Worm (Caenorhabditis elegans) whole organism, dauer: ENCODE results near the gene Y116A8A.4.

Experiments used
- unc-62 ChIP-seq: sonication (generic microtip); optimal IDR thresholded peaks from 2 replicates; lab custom pipeline; 2017; ENCODE audit warnings: missing biosample characterization, missing genetic modification reagents, missing genetic modification characterization

Y116A8A.4 gene

ce11 chrIV:16863431-16863895 is 40.8 kb downstream of the Y116A8A.4 start, which contains the start of the genes mel-46 and lsy-13:
TSS of gene mel-46 (minus strand) at chrIV:16863481.
TSS of gene lsy-13 (plus strand) at chrIV:16863870.
- no peak for TF ChIP-seq unc-62

- TF ChIP-seq unc-62, result no peak
These were observed 42.2 kb downstream of the Y116A8A.4 start for ce11 chrIV:16864876-16865275.

ce11 chrIV:16865487-16865886 is 42.9 kb downstream of the Y116A8A.4 start, which contains the start of gene gtsf-1:
TSS of gene gtsf-1 (plus strand) at chrIV:16865840.
- TF ChIP-seq unc-62, result no peak

ce11 chrIV:16867223-16867622 is 44.6 kb downstream of the Y116A8A.4 start, which contains the start of gene T06A10.107:
TSS of gene T06A10.107 (plus strand) at chrIV:16867523.
- TF ChIP-seq unc-62, result no peak

- no peak for TF ChIP-seq unc-62
These were observed 46.3 kb downstream of the Y116A8A.4 start, which contains the start of gene T06A10.106 for ce11 chrIV:16868900-16869299. TSS of gene T06A10.106 (minus strand) at chrIV:16869000.
